Worm (Caenorhabditis elegans): ENCODE measurements around the gene ugt-13.
A peak's percentile ranks its signal among the peaks of the same experiment; 100 is the strongest.

The ugt-13 gene

DNA sequence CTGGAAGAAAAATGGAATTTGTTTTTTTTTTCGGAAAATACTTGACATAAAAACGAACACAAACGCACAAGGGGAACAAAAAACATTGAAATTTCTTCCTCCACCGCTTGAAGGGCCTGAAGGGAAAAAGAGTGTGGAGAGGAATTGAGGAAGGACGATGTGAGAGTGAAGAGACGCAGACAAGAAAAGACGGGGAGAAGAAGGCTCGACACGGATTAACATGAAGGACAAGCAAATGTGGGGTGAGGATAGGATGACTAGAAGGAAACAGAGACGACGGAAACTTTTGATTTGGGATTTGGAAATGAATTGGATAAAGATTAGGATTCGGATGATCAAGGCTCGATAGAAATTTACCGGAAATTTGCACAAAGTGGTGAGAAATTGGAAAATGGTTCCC is 48.2 kb upstream of the ugt-13 start:
- TF ChIP-seq mdt-29 (GFP tag; IDR thresholded peaks at IDR 0.05) = no peak
- peak; percentile 27 for TF ChIP-seq aha-1 (tag)
- peak in 1 of 2 experiments; percentile 5 for TF ChIP-seq lsy-2 (tag; optimal IDR thresholded peaks at IDR 0.05)
- TF ChIP-seq rbr-2 (tag; optimal IDR thresholded peaks at IDR 0.05) = peak; percentile 48
- TF ChIP-seq dmd-9 (GFP tag; IDR thresholded peaks at IDR 0.05) = no peak
- no peak for TF ChIP-seq F44E2.7 (GFP tag; IDR thresholded peaks at IDR 0.05)
- no peak for TF ChIP-seq ztf-7 (tag; optimal IDR thresholded peaks at IDR 0.05)

DNA sequence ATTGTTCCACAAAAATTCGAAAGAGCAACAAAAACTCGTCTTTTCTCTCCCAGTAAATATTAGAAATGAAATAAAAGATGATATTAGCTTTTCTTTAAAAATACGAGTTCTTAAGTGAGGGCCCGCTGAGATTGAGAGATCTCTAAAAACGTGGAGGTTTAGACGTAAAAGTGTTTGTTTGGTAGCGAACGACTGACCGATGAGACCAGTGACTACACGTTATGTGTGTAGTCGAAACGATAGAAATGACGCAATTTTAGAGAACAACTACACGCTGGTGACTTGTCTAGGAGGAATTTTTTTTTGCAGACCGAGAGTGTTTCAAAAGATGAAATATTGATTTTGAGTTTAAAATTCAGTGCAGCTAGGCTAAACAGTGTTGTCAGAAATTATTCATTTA is 45.9 kb upstream of the ugt-13 start, which contains the start of gene C37H5.13:
Gene C37H5.13, minus strand, starts transcription at position 229 of the 400 bp plus-strand sequence.
- TF ChIP-seq mxl-3 (GFP tag; optimal IDR thresholded peaks at IDR 0.05) (no peak), lin-39 (tag; optimal IDR thresholded peaks at IDR 0.05) (no peak), php-3 (GFP tag; IDR thresholded peaks at IDR 0.05) (no peak), mdl-1 (tag; optimal IDR thresholded peaks at IDR 0.05) (peak in 1 of 2 experiments; percentile 27), daf-12 (tag; optimal IDR thresholded peaks at IDR 0.05) (no peak), mep-1 (tag; optimal IDR thresholded peaks at IDR 0.05) (peak; percentile 28), dve-1 (tag; optimal IDR thresholded peaks at IDR 0.05; ENCODE audit: insufficient read depth) (peak; percentile 45), ztf-7 (tag; optimal IDR thresholded peaks at IDR 0.05) (peak; percentile 56), nhr-237 (tag; optimal IDR thresholded peaks at IDR 0.05) (no peak), fos-1 (tag; optimal IDR thresholded peaks at IDR 0.05) (no peak), ceh-28 (tag; optimal IDR thresholded peaks at IDR 0.05) (no peak), skn-1 (tag; optimal IDR thresholded peaks at IDR 0.05) (no peak), nhr-102 (tag; optimal IDR thresholded peaks at IDR 0.05) (no peak), daf-8 (GFP tag; IDR thresholded peaks at IDR 0.05) (no peak), egl-43 (GFP tag; IDR thresholded peaks at IDR 0.05) (no peak), zip-11 (GFP tag; IDR thresholded peaks at IDR 0.05) (no peak), ceh-44 (GFP tag; IDR thresholded peaks at IDR 0.05) (no peak), tag-97 (GFP tag; IDR thresholded peaks at IDR 0.05) (no peak), madf-5 (GFP tag; IDR thresholded peaks at IDR 0.05) (no peak), hlh-30 (tag; optimal IDR thresholded peaks at IDR 0.05; ENCODE audit: insufficient read depth) (peak; percentile 48), saeg-2 (GFP tag; IDR thresholded peaks at IDR 0.05) (no peak), hif-1 (tag; optimal IDR thresholded peaks at IDR 0.05) (peak in 1 of 2 experiments; percentile 2), lin-38 (GFP tag; IDR thresholded peaks at IDR 0.05) (no peak), spr-3 (GFP tag; optimal IDR thresholded peaks at IDR 0.05) (no peak), daf-16 (GFP tag; optimal IDR thresholded peaks at IDR 0.05) (no peak), daf-16 (tag; optimal IDR thresholded peaks at IDR 0.05) (peak; percentile 42), nhr-77 (tag; optimal IDR thresholded peaks at IDR 0.05) (no peak), nhr-28 (tag; optimal IDR thresholded peaks at IDR 0.05) (peak; percentile 98), pha-4 (GFP tag; IDR thresholded peaks at IDR 0.05) (no peak), pha-4 (tag; optimal IDR thresholded peaks at IDR 0.05) (no peak), lsy-2 (tag; optimal IDR thresholded peaks at IDR 0.05) (peak in 1 of 2 experiments; percentile 19), nhr-11 (tag; optimal IDR thresholded peaks at IDR 0.05) (peak; percentile 11), zfp-3 (GFP tag; conservative IDR thresholded peaks at IDR 0.05) (no peak), Y48G9A.11 (GFP tag; IDR thresholded peaks at IDR 0.05) (no peak)

DNA sequence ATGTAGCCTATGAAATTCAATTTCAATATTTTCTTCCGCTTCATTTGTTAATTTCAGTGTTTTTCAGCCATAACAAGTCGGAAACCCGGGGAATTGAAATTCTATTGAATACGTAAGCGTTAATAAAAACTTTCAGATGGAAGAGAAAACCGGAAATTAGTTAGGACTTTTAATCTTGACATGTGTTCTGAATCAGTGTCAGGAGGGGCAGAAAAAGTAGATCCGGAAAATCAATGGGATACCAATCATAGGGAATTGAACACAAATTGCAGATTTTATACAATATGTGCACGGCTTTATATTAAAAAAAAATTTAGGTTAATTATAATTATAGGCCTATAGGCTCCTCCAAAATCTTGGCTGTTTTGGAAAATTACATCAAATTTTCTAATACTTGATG is 44.4 kb upstream of the ugt-13 start:
- TF ChIP-seq gei-8 (GFP tag; optimal IDR thresholded peaks at IDR 0.05) = no peak
- no peak for TF ChIP-seq tag-97 (GFP tag; IDR thresholded peaks at IDR 0.05)
- TF ChIP-seq mxl-3 (GFP tag; optimal IDR thresholded peaks at IDR 0.05) = no peak
- no peak for TF ChIP-seq mxl-2 (GFP tag; conservative IDR thresholded peaks at IDR 0.05)
- TF ChIP-seq egl-43 (GFP tag; IDR thresholded peaks at IDR 0.05) = no peak
- no peak for TF ChIP-seq lin-15B (tag; optimal IDR thresholded peaks at IDR 0.05)
- no peak for TF ChIP-seq lin-39 (tag; optimal IDR thresholded peaks at IDR 0.05)
- no peak for TF ChIP-seq nhr-237 (tag; optimal IDR thresholded peaks at IDR 0.05)
- no peak for TF ChIP-seq ZK337.2 (GFP tag; IDR thresholded peaks at IDR 0.05)
- no peak for TF ChIP-seq egl-27 (tag; optimal IDR thresholded peaks at IDR 0.05)
- no peak for TF ChIP-seq ceh-62 (tag; optimal IDR thresholded peaks at IDR 0.05)
- no peak for TF ChIP-seq daf-12 (tag; optimal IDR thresholded peaks at IDR 0.05)
- no peak for TF ChIP-seq ces-1 (GFP tag; optimal IDR thresholded peaks at IDR 0.05)
- no peak for TF ChIP-seq jun-1 (tag; optimal IDR thresholded peaks at IDR 0.05)
- TF ChIP-seq unc-39 (tag; optimal IDR thresholded peaks at IDR 0.05) = no peak
- no peak for TF ChIP-seq daf-19 (GFP tag; conservative IDR thresholded peaks at IDR 0.05)
- TF ChIP-seq skn-1 (tag; optimal IDR thresholded peaks at IDR 0.05) = no peak
- no peak for TF ChIP-seq ceh-28 (tag; optimal IDR thresholded peaks at IDR 0.05)
- no peak for TF ChIP-seq fkh-10 (GFP tag; optimal IDR thresholded peaks at IDR 0.05)
- TF ChIP-seq ceh-20 (GFP tag; IDR thresholded peaks at IDR 0.05) = no peak

Data from whole organism, L4 larva.